Worm (Caenorhabditis elegans) whole organism, mixed stage, embryonic: ENCODE measurements around the gene T22F7.1.

Experiments used
- M03D4.4 ChIP-seq: sonication (generic microtip); optimal IDR thresholded peaks from 2 replicates; lab custom pipeline; 2017; ENCODE audit warnings: mild to moderate bottlenecking, missing genetic modification characterization, missing compliant biosample characterization
- bed-3 ChIP-seq: fragments of 200-800 bp; sonication (Bioruptor generic); optimal IDR thresholded peaks from 3 replicates; lab custom pipeline; 2018; ENCODE audit warnings: mild to moderate bottlenecking, missing genetic modification characterization, moderate library complexity, missing compliant biosample characterization
- blmp-1 ChIP-seq: fragments of 150-350 bp; optimal IDR thresholded peaks from 2 replicates; lab custom pipeline; 2014; ENCODE audit warnings: missing biosample characterization, missing genetic modification characterization
- ceh-39 ChIP-seq: fragments of 150-350 bp; optimal IDR thresholded peaks from 2 replicates; lab custom pipeline; 2014; ENCODE audit warnings: missing biosample characterization, missing genetic modification characterization
- ceh-43 ChIP-seq: fragments of 200-800 bp; sonication (Bioruptor generic); optimal IDR thresholded peaks from 2 replicates; lab custom pipeline; 2018; ENCODE audit warnings: mild to moderate bottlenecking, missing genetic modification characterization, moderate library complexity, missing compliant biosample characterization
- ceh-83 ChIP-seq: fragments of 200-800 bp; sonication (Bioruptor generic); optimal IDR thresholded peaks from 2 replicates; lab custom pipeline; 2018; ENCODE audit warnings: mild to moderate bottlenecking, missing genetic modification characterization, missing compliant biosample characterization
- ces-1 ChIP-seq: fragments of 150-350 bp; optimal IDR thresholded peaks from 2 replicates; lab custom pipeline; 2014; ENCODE audit warnings: missing biosample characterization, missing genetic modification reagents, missing genetic modification characterization
- cnd-1 ChIP-seq: fragments of 200-800 bp; sonication (Bioruptor generic); optimal IDR thresholded peaks from 2 replicates; lab custom pipeline; 2018; ENCODE audit warnings: mild to moderate bottlenecking, missing genetic modification characterization, missing compliant biosample characterization
- drap-1 ChIP-seq: fragments of 200-800 bp; sonication (Bioruptor generic); optimal IDR thresholded peaks from 3 replicates; lab custom pipeline; 2018; ENCODE audit warnings: mild to moderate bottlenecking, missing genetic modification characterization, missing compliant biosample characterization
- elt-1 ChIP-seq: sonication (generic microtip); optimal IDR thresholded peaks from 2 replicates; lab custom pipeline; 2017; ENCODE audit warnings: missing genetic modification characterization, mild to moderate bottlenecking, missing compliant biosample characterization, antibody characterized with exemption, moderate library complexity, borderline replicate concordance; ENCODE audit not compliant: insufficient read depth
- elt-3 ChIP-seq: fragments of 150-350 bp; optimal IDR thresholded peaks from 2 replicates; lab custom pipeline; 2014; ENCODE audit warnings: missing biosample characterization, missing genetic modification characterization
- flh-1 ChIP-seq: fragments of 200-800 bp; sonication (Bioruptor generic); optimal IDR thresholded peaks from 2 replicates; lab custom pipeline; 2018; ENCODE audit warnings: mild to moderate bottlenecking, missing genetic modification characterization, moderate library complexity, missing compliant biosample characterization
- ham-2 ChIP-seq: fragments of 200-800 bp; sonication (Bioruptor generic); optimal IDR thresholded peaks from 2 replicates; lab custom pipeline; 2018; ENCODE audit warnings: mild to moderate bottlenecking, missing genetic modification characterization, missing compliant biosample characterization
- hlh-1 ChIP-seq: fragments of 150-350 bp; optimal IDR thresholded peaks from 2 replicates; lab custom pipeline; 2014; ENCODE audit warnings: missing biosample characterization, missing genetic modification reagents, missing genetic modification characterization
- lin-13 ChIP-seq: fragments of 150-350 bp; optimal IDR thresholded peaks from 2 replicates; lab custom pipeline; 2014; ENCODE audit warnings: missing biosample characterization, missing genetic modification characterization
- lin-32 ChIP-seq: fragments of 200-800 bp; sonication (Bioruptor generic); optimal IDR thresholded peaks from 2 replicates; lab custom pipeline; 2018; ENCODE audit warnings: mild to moderate bottlenecking, missing genetic modification characterization, missing compliant biosample characterization
- lsy-2 ChIP-seq: fragments of 150-350 bp; optimal IDR thresholded peaks from 2 replicates; lab custom pipeline; 2014; ENCODE audit warnings: missing biosample characterization, missing genetic modification characterization
- mab-5 ChIP-seq: fragments of 150-350 bp; optimal IDR thresholded peaks from 2 replicates; lab custom pipeline; 2014; ENCODE audit warnings: missing biosample characterization, missing genetic modification characterization
- mep-1 ChIP-seq: fragments of 150-350 bp; optimal IDR thresholded peaks from 2 replicates; lab custom pipeline; 2017; ENCODE audit warnings: missing biosample characterization, missing genetic modification reagents, missing genetic modification characterization, inconsistent platforms
- mls-2 ChIP-seq: sonication (generic microtip); optimal IDR thresholded peaks from 2 replicates; lab custom pipeline; 2016; ENCODE audit warnings: mild to moderate bottlenecking, missing genetic modification characterization, moderate library complexity, missing compliant biosample characterization
- nhr-12 ChIP-seq: fragments of 150-350 bp; optimal IDR thresholded peaks from 2 replicates; lab custom pipeline; 2014; ENCODE audit warnings: missing biosample characterization, missing genetic modification characterization
- nhr-2 ChIP-seq: fragments of 150-350 bp; optimal IDR thresholded peaks from 2 replicates; lab custom pipeline; 2014; ENCODE audit warnings: missing biosample characterization, missing genetic modification characterization
- nhr-237 ChIP-seq: fragments of 150-350 bp; optimal IDR thresholded peaks from 2 replicates; lab custom pipeline; 2014; ENCODE audit warnings: missing biosample characterization, missing genetic modification characterization
- nhr-28 ChIP-seq: fragments of 150-350 bp; optimal IDR thresholded peaks from 2 replicates; lab custom pipeline; 2014; ENCODE audit warnings: missing biosample characterization, missing genetic modification characterization
- nhr-76 ChIP-seq: sonication (generic microtip); optimal IDR thresholded peaks from 2 replicates; lab custom pipeline; 2017; ENCODE audit warnings: missing biosample characterization, missing genetic modification characterization
- pha-4 ChIP-seq: fragments of 150-350 bp; optimal IDR thresholded peaks from 2 replicates; lab custom pipeline; 2018; ENCODE audit warnings: missing biosample characterization, missing genetic modification reagents, missing genetic modification characterization
- sem-2 ChIP-seq: fragments of 200-800 bp; sonication (Bioruptor generic); optimal IDR thresholded peaks from 2 replicates; lab custom pipeline; 2018; ENCODE audit warnings: mild to moderate bottlenecking, missing genetic modification characterization, missing compliant biosample characterization
- snpc-4 ChIP-seq: fragments of 150-350 bp; optimal IDR thresholded peaks from 2 replicates; lab custom pipeline; 2014; ENCODE audit warnings: missing biosample characterization, missing genetic modification characterization
- sptf-1 ChIP-seq: sonication (generic microtip); optimal IDR thresholded peaks from 2 replicates; lab custom pipeline; 2017; ENCODE audit warnings: mild to moderate bottlenecking, missing genetic modification characterization, moderate library complexity, missing compliant biosample characterization
- tbx-8 ChIP-seq: fragments of 200-800 bp; sonication (Bioruptor generic); optimal IDR thresholded peaks from 2 replicates; lab custom pipeline; 2018; ENCODE audit warnings: mild to moderate bottlenecking, missing genetic modification characterization, moderate library complexity, missing compliant biosample characterization
- unc-120 ChIP-seq: sonication (generic microtip); optimal IDR thresholded peaks from 2 replicates; lab custom pipeline; 2017; ENCODE audit warnings: missing genetic modification characterization, missing compliant biosample characterization; ENCODE audit not compliant: poor library complexity, severe bottlenecking
- unc-39 ChIP-seq: fragments of 150-350 bp; optimal IDR thresholded peaks from 2 replicates; lab custom pipeline; 2014; ENCODE audit warnings: missing biosample characterization, missing genetic modification characterization
- unc-62 ChIP-seq: fragments of 150-350 bp; optimal IDR thresholded peaks from 2 replicates; lab custom pipeline; 2014; ENCODE audit warnings: missing biosample characterization, missing genetic modification reagents, missing genetic modification characterization
- zip-8 ChIP-seq: fragments of 150-350 bp; optimal IDR thresholded peaks from 2 replicates; lab custom pipeline; 2014; ENCODE audit warnings: missing biosample characterization, missing genetic modification characterization
- ztf-11 ChIP-seq: fragments of 150-350 bp; optimal IDR thresholded peaks from 2 replicates; lab custom pipeline; 2014; ENCODE audit warnings: missing biosample characterization, missing genetic modification characterization

Gene T22F7.1

ce11 chrIII:549231-549630 is 7.4 kb downstream of the T22F7.1 start:
- no peak for TF ChIP-seq blmp-1
- TF ChIP-seq pha-4 (tag; lab: Kevin White, UChicago) = no peak
- no peak for TF ChIP-seq cnd-1 (tag; lab: Kevin White, UChicago)
- TF ChIP-seq sptf-1 (tag; lab: Kevin White, UChicago) = no peak
- TF ChIP-seq elt-1 (tag; lab: Kevin White, UChicago) = no peak
- no peak for TF ChIP-seq lin-32 (GFP tag; lab: Kevin White, UChicago)
- TF ChIP-seq unc-120 (tag; lab: Kevin White, UChicago) = no peak
- TF ChIP-seq ceh-83 = no peak
- TF ChIP-seq mls-2 (tag; lab: Kevin White, UChicago) = no peak
- no peak for TF ChIP-seq bed-3 (GFP tag; lab: Kevin White, UChicago)
- TF ChIP-seq ztf-11 = no peak
- no peak for TF ChIP-seq drap-1 (GFP tag; lab: Kevin White, UChicago)
- no peak for TF ChIP-seq M03D4.4 (tag; lab: Kevin White, UChicago)
- TF ChIP-seq snpc-4 = no peak

DNA sequence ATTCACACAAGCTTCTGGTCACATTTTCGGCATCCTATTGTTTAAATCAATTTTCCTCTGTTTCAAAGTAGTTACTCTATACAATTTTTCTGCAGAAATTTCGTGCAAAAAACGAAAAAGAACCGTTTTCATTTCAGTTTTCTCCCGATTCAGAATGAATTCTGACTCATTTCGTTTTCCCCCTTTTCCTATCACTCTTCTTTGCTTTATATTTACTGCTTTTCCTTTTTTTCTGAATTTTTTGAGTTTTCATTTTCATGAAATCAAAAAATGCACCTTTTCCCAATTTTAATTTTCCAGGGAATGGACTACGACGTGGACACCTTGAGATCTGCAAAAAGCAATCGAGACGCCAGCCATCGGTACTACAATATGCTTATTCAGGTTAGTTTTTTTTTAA is 13.8 kb downstream of the T22F7.1 start, which contains the start of gene B0353.1:
TSS of gene B0353.1 (plus strand) at position 301 of the 400 bp plus-strand sequence.
- TF ChIP-seq flh-1 (GFP tag; lab: Kevin White, UChicago) = no peak
- no peak for TF ChIP-seq zip-8 (tag; lab: Kevin White, UChicago)
- no peak for TF ChIP-seq sem-2 (GFP tag; lab: Kevin White, UChicago)
- TF ChIP-seq M03D4.4 (tag; lab: Kevin White, UChicago) = no peak
- no peak for TF ChIP-seq elt-1 (tag; lab: Kevin White, UChicago)
- no peak for TF ChIP-seq unc-120 (tag; lab: Kevin White, UChicago)
- TF ChIP-seq elt-3 = no peak
- TF ChIP-seq lin-32 (GFP tag; lab: Kevin White, UChicago) = no peak
- no peak for TF ChIP-seq ceh-43
- no peak for TF ChIP-seq nhr-12
- TF ChIP-seq pha-4 (tag; lab: Kevin White, UChicago) = no peak
- TF ChIP-seq nhr-237 (tag; lab: Kevin White, UChicago) = no peak
- TF ChIP-seq mls-2 (tag; lab: Kevin White, UChicago) = no peak
- no peak for TF ChIP-seq nhr-28 (tag; lab: Kevin White, UChicago)

DNA sequence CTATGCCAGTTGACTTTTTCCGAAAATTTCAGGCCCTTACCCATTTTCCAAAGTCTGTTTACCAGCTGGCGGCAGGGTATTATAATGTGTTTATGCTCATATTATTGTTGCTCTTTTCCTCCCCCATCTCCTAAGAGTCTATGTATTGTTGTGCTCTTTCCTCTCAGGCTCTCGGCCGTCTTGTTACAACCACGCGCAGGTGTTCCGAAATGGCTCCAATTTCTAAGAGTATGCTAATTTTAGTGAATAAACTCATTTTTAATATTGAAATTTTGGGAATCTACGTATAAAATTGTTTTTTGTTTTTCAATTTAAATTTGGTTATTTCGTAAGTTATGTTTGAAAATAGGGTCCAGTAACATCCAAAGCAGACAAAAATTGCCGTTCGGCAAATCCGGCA is 16.2 kb downstream of the T22F7.1 start:
- TF ChIP-seq unc-120 (tag; lab: Kevin White, UChicago) (peak; percentile 24), sem-2 (GFP tag; lab: Kevin White, UChicago) (no peak), elt-3 (no peak), ceh-83 (no peak), nhr-76 (tag; lab: Kevin White, UChicago) (no peak), unc-62 (GFP tag; lab: Kevin White, UChicago) (no peak), tbx-8 (no peak), lin-32 (GFP tag; lab: Kevin White, UChicago) (peak; percentile 19), ces-1 (peak; percentile 43), nhr-28 (tag; lab: Kevin White, UChicago) (no peak), snpc-4 (no peak), unc-39 (tag; lab: Kevin White, UChicago) (no peak), blmp-1 (no peak), hlh-1 (tag; lab: Kevin White, UChicago) (peak; percentile 55), elt-1 (tag; lab: Kevin White, UChicago) (no peak), mab-5 (tag; lab: Kevin White, UChicago) (no peak), zip-8 (tag; lab: Kevin White, UChicago) (no peak), bed-3 (GFP tag; lab: Kevin White, UChicago) (no peak), M03D4.4 (tag; lab: Kevin White, UChicago) (no peak), flh-1 (GFP tag; lab: Kevin White, UChicago) (no peak), drap-1 (GFP tag; lab: Kevin White, UChicago) (no peak), cnd-1 (tag; lab: Kevin White, UChicago) (no peak), mls-2 (tag; lab: Kevin White, UChicago) (no peak), ceh-39 (no peak), nhr-12 (no peak), pha-4 (tag; lab: Kevin White, UChicago) (no peak), lin-13 (tag; lab: Kevin White, UChicago) (no peak), ham-2 (GFP tag; lab: Kevin White, UChicago) (no peak), ztf-11 (no peak), sptf-1 (tag; lab: Kevin White, UChicago) (no peak), nhr-2 (tag; lab: Kevin White, UChicago) (no peak), mep-1 (tag; lab: Kevin White, UChicago) (no peak), nhr-237 (tag; lab: Kevin White, UChicago) (no peak), lsy-2 (no peak)
